Worm (Caenorhabditis elegans): ENCODE results near the gene eak-3.

DNA sequence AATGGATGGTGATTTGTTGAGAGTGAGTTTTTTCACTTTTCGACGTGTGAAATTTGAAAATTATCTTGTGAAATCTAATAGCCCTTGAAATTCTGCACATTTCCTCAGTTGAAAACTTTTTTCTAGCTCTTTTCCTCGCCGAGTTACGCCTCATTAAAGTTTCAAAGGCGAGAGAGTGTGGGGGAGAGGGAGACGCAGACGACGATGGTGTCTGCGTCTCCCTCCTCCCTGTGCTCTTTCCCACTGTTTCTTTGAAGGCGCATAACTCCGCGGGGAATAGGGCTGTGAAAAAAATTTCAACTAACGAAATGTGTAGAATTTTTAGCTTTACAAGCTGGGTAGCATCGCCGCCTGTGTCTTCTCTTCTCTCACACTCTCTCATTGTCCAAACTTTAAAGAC lies 10.0 kb downstream of the eak-3 start:
- TF ChIP-seq tbx-9 (tag; optimal IDR thresholded peaks at IDR 0.05; ENCODE audit: borderline replicate concordance) = no peak
- TF ChIP-seq Y67H2A.10 (GFP tag; conservative IDR thresholded peaks at IDR 0.05) = no peak
- TF ChIP-seq lsy-27 (tag; optimal IDR thresholded peaks at IDR 0.05; ENCODE audit: borderline replicate concordance, insufficient read depth) = no peak
- TF ChIP-seq sptf-2 (GFP tag; optimal IDR thresholded peaks at IDR 0.05) = no peak
- no peak for TF ChIP-seq nhr-27 (tag; optimal IDR thresholded peaks at IDR 0.05)
- TF ChIP-seq cebp-2 (GFP tag; IDR thresholded peaks at IDR 0.05) = no peak
- no peak for TF ChIP-seq egl-18 (GFP tag; IDR thresholded peaks at IDR 0.05)
- TF ChIP-seq B0019.2 (GFP tag; conservative IDR thresholded peaks at IDR 0.05) = no peak
- no peak for TF ChIP-seq fkh-3 (tag; optimal IDR thresholded peaks at IDR 0.05)
- TF ChIP-seq ets-4 (GFP tag; optimal IDR thresholded peaks at IDR 0.05) = no peak
